Worm (Caenorhabditis elegans) whole organism, L3 larva: ENCODE measurements around the gene pho-9.

Source experiments
- aly-2 ChIP-seq: fragments of 150-350 bp; optimal IDR thresholded peaks from 2 replicates; lab custom pipeline; 2014; ENCODE audit warnings: missing biosample characterization, missing genetic modification characterization
- ama-1 ChIP-seq: fragments of 150-350 bp; optimal IDR thresholded peaks from 2 replicates; lab custom pipeline; 2018
- ceh-82 ChIP-seq: fragments of 150-350 bp; optimal IDR thresholded peaks from 2 replicates; lab custom pipeline; 2014; ENCODE audit warnings: missing biosample characterization, missing genetic modification characterization
- ceh-9 ChIP-seq: sonication (generic microtip); optimal IDR thresholded peaks from 2 replicates; lab custom pipeline; 2018; ENCODE audit warnings: missing biosample characterization, missing genetic modification characterization
- elt-1 ChIP-seq: fragments of 150-350 bp; optimal IDR thresholded peaks from 2 replicates; lab custom pipeline; 2014; ENCODE audit warnings: missing biosample characterization, missing genetic modification characterization
- fos-1 ChIP-seq: fragments of 150-350 bp; optimal IDR thresholded peaks from 2 replicates; lab custom pipeline; 2014; ENCODE audit warnings: missing biosample characterization, missing genetic modification characterization
- jun-1 ChIP-seq: fragments of 150-350 bp; optimal IDR thresholded peaks from 2 replicates; lab custom pipeline; 2014; ENCODE audit warnings: missing biosample characterization, missing genetic modification reagents, missing genetic modification characterization
- mml-1 ChIP-seq: fragments of 150-350 bp; sonication (generic microtip); optimal IDR thresholded peaks from 3 replicates; lab custom pipeline; 2014; ENCODE audit warnings: missing biosample characterization, missing genetic modification characterization
- nhr-23 ChIP-seq: fragments of 150-350 bp; optimal IDR thresholded peaks from 2 replicates; lab custom pipeline; 2014; ENCODE audit warnings: missing biosample characterization, missing genetic modification reagents, missing genetic modification characterization
- nhr-237 ChIP-seq: fragments of 150-350 bp; optimal IDR thresholded peaks from 2 replicates; lab custom pipeline; 2014; ENCODE audit warnings: missing biosample characterization, missing genetic modification characterization
- nhr-25 ChIP-seq: sonication (generic microtip); optimal IDR thresholded peaks from 2 replicates; lab custom pipeline; 2017; ENCODE audit warnings: missing biosample characterization, missing genetic modification characterization
- pha-4 ChIP-seq: fragments of 150-350 bp; optimal IDR thresholded peaks from 2 replicates; lab custom pipeline; 2014; ENCODE audit warnings: missing biosample characterization, missing genetic modification reagents, missing genetic modification characterization
- skn-1 ChIP-seq: fragments of 150-350 bp; optimal IDR thresholded peaks from 2 replicates; lab custom pipeline; 2014; ENCODE audit warnings: missing biosample characterization, missing genetic modification characterization
- ztf-11 ChIP-seq: fragments of 150-350 bp; optimal IDR thresholded peaks from 2 replicates; lab custom pipeline; 2014; ENCODE audit warnings: missing biosample characterization, missing genetic modification characterization

DNA sequence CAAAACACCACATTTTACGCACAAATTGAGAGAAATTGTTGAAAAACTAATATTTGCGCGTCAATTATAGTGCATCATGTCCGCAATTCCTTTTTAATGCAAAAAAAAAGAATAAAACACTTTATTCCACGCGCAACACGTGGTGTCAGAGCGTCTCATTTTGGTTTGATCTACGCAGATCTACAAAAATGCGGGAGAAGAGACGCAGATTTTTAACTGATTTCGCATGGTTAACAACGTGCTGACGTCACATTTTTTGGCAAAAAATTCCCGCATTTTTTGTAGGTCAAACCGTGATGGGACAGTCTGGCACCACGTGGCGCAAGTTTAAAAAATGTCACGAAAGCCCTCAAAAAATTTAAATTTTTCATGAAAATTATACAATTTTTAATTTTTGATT is 50.4 kb downstream of the pho-9 start:
- TF ChIP-seq ceh-9 (tag; lab: Kevin White, UChicago): no peak
- no peak for TF ChIP-seq nhr-237 (tag; lab: Kevin White, UChicago)
- no peak for TF ChIP-seq jun-1
- no peak for TF ChIP-seq fos-1 (tag; lab: Kevin White, UChicago)
- no peak for TF ChIP-seq aly-2
- no peak for TF ChIP-seq ztf-11 (tag; lab: Kevin White, UChicago)
- no peak for TF ChIP-seq ceh-82
- no peak for TF ChIP-seq nhr-25 (tag; lab: Kevin White, UChicago)
- no peak for TF ChIP-seq nhr-23
- no peak for TF ChIP-seq mml-1 (tag; lab: Kevin White, UChicago)
- TF ChIP-seq pha-4 (tag; lab: Kevin White, UChicago): no peak
- no peak for TF ChIP-seq ama-1 (lab: Kevin White, UChicago)
- no peak for TF ChIP-seq skn-1 (tag; lab: Kevin White, UChicago)
- no peak for TF ChIP-seq elt-1 (tag; lab: Kevin White, UChicago)
